Fruit fly (Drosophila melanogaster): ENCODE measurements around the gene Aladin.
A peak's percentile ranks its signal among the peaks of the same experiment; 100 is the strongest.

Gene Aladin

DNA sequence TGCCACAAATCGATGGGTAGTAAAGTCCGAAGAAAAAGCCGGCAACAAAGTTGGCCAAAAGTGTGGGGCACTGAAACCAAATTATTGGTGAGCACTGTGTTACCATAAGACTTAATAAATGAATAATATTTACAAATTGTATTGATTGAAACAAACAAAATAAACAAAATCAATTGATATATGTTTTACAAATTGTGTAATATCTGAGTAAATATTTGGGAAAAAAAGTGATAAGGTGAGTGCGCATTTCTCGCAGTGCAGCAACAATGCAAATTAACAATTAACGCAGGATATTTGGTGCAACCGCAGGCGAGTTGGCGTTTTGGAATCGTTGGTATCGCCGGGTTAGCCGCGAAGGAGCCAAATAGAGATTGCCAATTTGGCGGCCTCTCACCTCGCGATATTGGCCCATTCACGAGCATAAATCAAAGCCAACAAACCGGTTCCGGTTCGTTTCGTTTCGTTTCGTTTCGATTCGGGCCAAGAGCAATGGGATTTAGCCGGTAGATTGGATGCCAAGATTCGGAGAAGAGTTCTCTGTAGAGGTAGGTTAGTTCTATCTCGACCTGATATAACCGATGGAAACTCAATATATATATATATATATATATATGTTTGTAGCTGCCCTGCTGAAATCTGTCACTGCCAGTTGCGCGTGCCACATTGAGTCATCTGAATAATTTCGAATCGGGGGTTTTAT lies 36.9 kb downstream of the Aladin start (continued):
- TF ChIP-seq Stat92E (GFP tag; optimal IDR thresholded peaks at IDR 0.05) = no peak
- peak; percentile 66 for TF ChIP-seq Deaf1 (tag; optimal IDR thresholded peaks at IDR 0.05)

DNA sequence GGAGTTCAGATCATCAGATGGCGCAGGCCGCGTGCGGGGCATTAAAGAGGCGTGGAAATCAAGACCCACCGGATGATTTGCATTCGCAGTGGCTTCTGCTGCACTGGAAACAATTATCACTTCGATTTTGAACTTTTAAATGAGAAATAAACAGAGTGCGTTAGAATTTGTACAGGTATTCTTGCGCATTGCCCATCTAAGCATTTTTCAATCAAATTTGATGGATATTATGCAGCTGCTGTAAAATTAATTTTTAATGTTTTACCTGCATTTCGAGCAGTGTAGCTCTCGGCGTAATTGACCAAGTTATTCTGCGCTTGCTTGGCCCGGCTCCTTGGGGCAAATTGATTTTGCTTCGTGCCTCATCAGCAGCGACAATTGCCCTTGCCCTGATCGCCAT lies 43.9 kb downstream of the Aladin start:
- peak; percentile 20 for TF ChIP-seq CG1603 (tag; optimal IDR thresholded peaks at IDR 0.05)
- no peak for TF ChIP-seq CG13894 (tag; optimal IDR thresholded peaks at IDR 0.05)
- TF ChIP-seq sens (GFP tag) = peak; percentile 18

DNA sequence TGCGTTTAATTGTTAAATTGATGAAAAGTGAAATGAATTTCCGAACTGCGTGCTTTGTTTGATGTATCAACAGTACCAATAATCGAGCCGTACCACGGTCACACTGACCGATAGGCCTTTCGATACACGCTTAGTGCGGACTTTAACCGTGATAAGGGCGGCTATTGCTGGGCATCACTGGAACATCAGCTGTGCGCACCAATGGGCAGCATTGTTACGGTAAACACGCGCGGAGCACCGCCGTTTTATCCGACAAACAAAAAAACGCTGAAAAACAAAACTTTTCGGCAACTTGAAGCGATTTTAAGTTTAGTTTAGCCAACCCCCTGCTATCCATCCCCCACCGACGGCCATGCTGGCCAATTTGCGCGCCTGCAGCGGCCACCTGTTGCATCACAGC lies 45.9 kb downstream of the Aladin start, which contains the start of the genes c12.1 and c12.2:
Gene c12.1, minus strand, starts transcription at position 84 of the 400 bp plus-strand sequence.
Gene c12.2, plus strand, starts transcription at position 220 of the 400 bp plus-strand sequence.
- peak; percentile 100 for TF ChIP-seq MBD-R2 (GFP tag; IDR thresholded peaks at IDR 0.05)
- TF ChIP-seq zfh2 (GFP tag; optimal IDR thresholded peaks at IDR 0.05) = no peak
- TF ChIP-seq jigr1 (GFP tag; IDR thresholded peaks at IDR 0.05) = no peak
- TF ChIP-seq CG8281 (tag; optimal IDR thresholded peaks at IDR 0.05) = no peak
- no peak for TF ChIP-seq CG2129 (GFP tag; IDR thresholded peaks at IDR 0.05; ENCODE audit: partially characterized antibody)
- TF ChIP-seq Bgb (GFP tag; IDR thresholded peaks at IDR 0.05; ENCODE audit: partially characterized antibody) = peak; percentile 69
- peak; percentile 66 for TF ChIP-seq CG2116 (GFP tag; optimal IDR thresholded peaks at IDR 0.05)
- peak; percentile 1 for TF ChIP-seq CG12391 (tag; optimal IDR thresholded peaks at IDR 0.05)
- TF ChIP-seq Abd-B (GFP tag; optimal IDR thresholded peaks at IDR 0.05) = peak; percentile 19
- no peak for TF ChIP-seq CrebB (tag; optimal IDR thresholded peaks at IDR 0.05)
- peak; percentile 23 for TF ChIP-seq CG2120 (GFP tag; optimal IDR thresholded peaks at IDR 0.05)
- TF ChIP-seq ranshi (GFP tag; IDR thresholded peaks at IDR 0.05) = no peak
- peak; percentile 74; the same call in 2 of the 3 replicates for TF ChIP-seq CG6791 (GFP tag; IDR thresholded peaks at IDR 0.05; ENCODE audit: partially characterized antibody)
- no peak for TF ChIP-seq CG5180 (GFP tag; optimal IDR thresholded peaks at IDR 0.05)
- TF ChIP-seq hth (optimal IDR thresholded peaks at IDR 0.05) = no peak
- peak; percentile 39; the same call in 1 of the 2 replicates for TF ChIP-seq inv (GFP tag; IDR thresholded peaks at IDR 0.05; ENCODE audit: partially characterized antibody)
- no peak for TF ChIP-seq HLH3B (GFP tag; IDR thresholded peaks at IDR 0.05)
- peak; percentile 74 for TF ChIP-seq trem (tag; optimal IDR thresholded peaks at IDR 0.05)
- no peak for TF ChIP-seq CG2678 (tag; optimal IDR thresholded peaks at IDR 0.05)
- no peak for TF ChIP-seq Aef1 (GFP tag; IDR thresholded peaks at IDR 0.05)
- TF ChIP-seq Blimp-1 (GFP tag; optimal IDR thresholded peaks at IDR 0.05) = peak; percentile 50
- TF ChIP-seq HmgD (GFP tag; optimal IDR thresholded peaks at IDR 0.05) = peak; percentile 68
- TF ChIP-seq Mad (GFP tag; optimal IDR thresholded peaks at IDR 0.05) = peak; percentile 18
- no peak for TF ChIP-seq exex (tag; optimal IDR thresholded peaks at IDR 0.05)
- TF ChIP-seq row (GFP tag; IDR thresholded peaks at IDR 0.05) = 0 out of 3 replicates have a peak, but pooled peaks have one; percentile 24
- TF ChIP-seq Dip3 (GFP tag; optimal IDR thresholded peaks at IDR 0.05) = no peak
- TF ChIP-seq CG10147 (GFP tag; optimal IDR thresholded peaks at IDR 0.05) = no peak
- TF ChIP-seq CG3995 (GFP tag; optimal IDR thresholded peaks at IDR 0.05) = peak; percentile 6
- TF ChIP-seq CG7839 (tag; optimal IDR thresholded peaks at IDR 0.05) = no peak
- peak; percentile 27 for TF ChIP-seq CG3163 (GFP tag; optimal IDR thresholded peaks at IDR 0.05)
- peak; percentile 55 for TF ChIP-seq Dp (GFP tag; optimal IDR thresholded peaks at IDR 0.05)
- peak; percentile 24; the same call in 1 of the 2 replicates for TF ChIP-seq NFAT (GFP tag; IDR thresholded peaks at IDR 0.05)
- TF ChIP-seq bbx (GFP tag; IDR thresholded peaks at IDR 0.05; ENCODE audit: partially characterized antibody) = peak; percentile 64
- TF ChIP-seq HLH4C (GFP tag; IDR thresholded peaks at IDR 0.05; ENCODE audit: partially characterized antibody) = peak; percentile 41; the same call in 1 of the 3 replicates
- TF ChIP-seq kah (GFP tag; optimal IDR thresholded peaks at IDR 0.05) = peak; percentile 82
- TF ChIP-seq pho (GFP tag; optimal IDR thresholded peaks at IDR 0.05) = no peak
- no peak for TF ChIP-seq D19B (GFP tag; optimal IDR thresholded peaks at IDR 0.05)
- peak; percentile 49 for TF ChIP-seq nmo (GFP tag; optimal IDR thresholded peaks at IDR 0.05)
- TF ChIP-seq NC2β (GFP tag; optimal IDR thresholded peaks at IDR 0.05) = peak; percentile 32
- TF ChIP-seq sens (GFP tag) = peak; percentile 56
- TF ChIP-seq Dll (GFP tag; IDR thresholded peaks at IDR 0.05; ENCODE audit: partially characterized antibody) = peak; percentile 57; the same call in 3 of the 4 replicates
